Worm (Caenorhabditis elegans) whole organism, midembryonic: Measurements from ENCODE around the gene col-157.

Source experiments
- T22C8.4 ChIP-seq: fragments of 200-800 bp; sonication (Bioruptor generic); IDR thresholded peaks from 2 replicates; pipeline ENCODE4 v1.3.6; 2022; ENCODE audit warnings: missing genetic modification characterization, missing compliant biosample characterization
- cog-1 ChIP-seq: sonication (generic microtip); optimal IDR thresholded peaks from 2 replicates; lab custom pipeline; 2016; ENCODE audit warnings: missing genetic modification characterization, missing compliant biosample characterization
- flt-1 ChIP-seq: fragments of 200-800 bp; sonication (Bioruptor generic); IDR thresholded peaks from 2 replicates; pipeline ENCODE4 v1.3.6; 2022; ENCODE audit warnings: missing genetic modification characterization, missing compliant biosample characterization
- klf-2 ChIP-seq: fragments of 200-800 bp; sonication (Bioruptor generic); conservative IDR thresholded peaks from 2 replicates; pipeline ENCODE4 v1.3.6; 2022; ENCODE audit warnings: missing genetic modification reagents, missing genetic modification characterization, missing compliant biosample characterization
- med-1 ChIP-seq: sonication (generic microtip); optimal IDR thresholded peaks from 2 replicates; lab custom pipeline; 2017; ENCODE audit warnings: missing genetic modification characterization, mild to moderate bottlenecking, missing compliant biosample characterization, antibody characterized with exemption, missing genetic modification reagents; ENCODE audit not compliant: insufficient read depth
- ref-1 ChIP-seq: fragments of 200-800 bp; sonication (Bioruptor generic); conservative IDR thresholded peaks from 2 replicates; pipeline ENCODE4 v1.3.6; 2022; ENCODE audit warnings: missing genetic modification reagents, missing genetic modification characterization, missing compliant biosample characterization
- tab-1 ChIP-seq: fragments of 200-800 bp; sonication (Bioruptor generic); IDR thresholded peaks from 2 replicates; pipeline ENCODE4 v1.3.6; 2022; ENCODE audit warnings: missing genetic modification characterization, missing compliant biosample characterization
- ztf-23 ChIP-seq: fragments of 200-800 bp; sonication (Bioruptor generic); IDR thresholded peaks from 2 replicates; pipeline ENCODE4 v1.3.6; 2022; ENCODE audit warnings: missing genetic modification reagents, missing genetic modification characterization, missing compliant biosample characterization
- ztf-29 ChIP-seq: fragments of 200-800 bp; sonication (Bioruptor generic); IDR thresholded peaks from 2 replicates; pipeline ENCODE4 v1.3.6; 2022; ENCODE audit warnings: missing genetic modification reagents, missing genetic modification characterization, missing compliant biosample characterization

Gene col-157

DNA sequence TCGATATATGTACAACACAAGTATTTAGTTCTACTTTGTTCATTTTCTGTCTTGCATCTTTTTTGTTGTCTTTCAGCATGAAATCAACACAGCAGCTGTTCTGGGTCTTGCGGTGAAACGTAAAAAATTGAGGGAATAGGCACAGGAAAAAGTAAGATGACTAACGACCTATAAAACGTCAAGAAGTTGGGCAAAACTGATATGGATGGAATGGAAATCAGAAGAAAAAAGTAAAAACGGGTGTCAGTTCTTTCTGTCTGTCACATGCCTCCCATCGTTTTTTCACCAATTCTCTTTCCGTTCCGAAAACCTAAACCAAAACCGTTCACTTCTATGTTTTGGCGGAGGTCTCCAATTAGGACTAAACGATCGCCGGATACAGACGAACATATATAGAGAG lies 17.1 kb downstream of the col-157 start:
- no peak for TF ChIP-seq flt-1 (GFP tag; lab: Robert Waterston, UW)
- TF ChIP-seq ztf-29 (GFP tag; lab: Robert Waterston, UW): no peak
- TF ChIP-seq cog-1 (tag; lab: Kevin White, UChicago): no peak
- no peak for TF ChIP-seq T22C8.4 (GFP tag; lab: Robert Waterston, UW)
- TF ChIP-seq tab-1 (GFP tag; lab: Robert Waterston, UW): no peak
- TF ChIP-seq klf-2 (GFP tag; lab: Robert Waterston, UW): no peak
- TF ChIP-seq ref-1 (GFP tag; lab: Robert Waterston, UW): no peak
- no peak for TF ChIP-seq ztf-23
- TF ChIP-seq med-1: no peak

DNA sequence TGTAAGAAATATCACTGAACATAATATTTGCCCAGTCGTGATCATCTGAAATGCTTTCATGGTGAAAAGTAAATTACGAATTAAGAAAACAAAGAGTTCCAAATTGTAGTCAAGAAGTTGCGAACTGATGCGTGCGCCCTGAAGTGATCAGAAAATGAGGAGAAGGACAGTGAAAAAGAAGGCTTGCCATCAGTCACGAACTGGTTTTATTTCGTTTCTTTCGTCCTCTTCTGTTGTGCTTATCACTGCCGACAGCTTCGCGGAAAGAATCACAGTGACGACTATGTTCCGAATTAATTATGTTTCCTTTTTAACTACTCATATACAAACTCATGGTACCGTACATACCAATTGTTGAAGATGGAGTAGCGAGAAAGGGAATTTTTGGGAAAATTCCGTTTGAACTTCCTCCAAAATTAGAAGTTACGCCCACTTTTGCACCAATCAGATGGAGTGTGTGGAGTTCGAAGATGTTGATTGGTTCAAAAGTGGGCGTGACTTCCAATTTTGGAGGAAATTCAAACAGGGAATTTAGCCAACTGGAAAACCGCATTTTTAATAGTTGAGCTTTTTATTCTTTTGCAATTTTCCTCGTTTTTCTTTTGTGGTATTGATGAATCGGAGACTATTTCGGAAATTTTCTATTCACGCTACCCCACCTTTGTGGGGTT lies 19.4 kb downstream of the col-157 start, which contains the start of gene C55A6.12:
C55A6.12 (minus strand) TSS at position 51 of the 671 bp plus-strand sequence.
- TF ChIP-seq ztf-23 (0 out of 2 replicates have a peak, but pooled peaks have one; percentile 32), med-1 (no peak)

ce11 chrV:11504853-11505397 lies 21.1 kb downstream of the col-157 start, which contains the start of the genes C55A6.1 and C55A6.10:
Gene C55A6.1, minus strand, starts transcription at chrV:11504968.
Gene C55A6.10, plus strand, starts transcription at chrV:11505347.
- peak; percentile 1 for TF ChIP-seq cog-1 (tag; lab: Kevin White, UChicago)
- peak; percentile 68; the same call in 1 of the 2 replicates for TF ChIP-seq ztf-23
- 0 out of 2 replicates have a peak, but pooled peaks have one; percentile 24 for TF ChIP-seq flt-1 (GFP tag; lab: Robert Waterston, UW)
- 0 out of 2 replicates have a peak, but pooled peaks have one; percentile 39 for TF ChIP-seq tab-1 (GFP tag; lab: Robert Waterston, UW)

ce11 chrV:11506347-11506746 lies 22.5 kb downstream of the col-157 start:
- TF ChIP-seq ref-1 (GFP tag; lab: Robert Waterston, UW): no peak
- TF ChIP-seq flt-1 (GFP tag; lab: Robert Waterston, UW): no peak
- no peak for TF ChIP-seq klf-2 (GFP tag; lab: Robert Waterston, UW)
- TF ChIP-seq ztf-29 (GFP tag; lab: Robert Waterston, UW): no peak
- TF ChIP-seq cog-1 (tag; lab: Kevin White, UChicago): no peak

- no peak for TF ChIP-seq T22C8.4 (GFP tag; lab: Robert Waterston, UW)
- TF ChIP-seq klf-2 (GFP tag; lab: Robert Waterston, UW): no peak
- TF ChIP-seq med-1: no peak
Measured at ce11 chrV:11508773-11509172, 24.9 kb downstream of the col-157 start, which contains the start of gene ttll-5. Gene ttll-5, plus strand, starts transcription at chrV:11509060.

DNA sequence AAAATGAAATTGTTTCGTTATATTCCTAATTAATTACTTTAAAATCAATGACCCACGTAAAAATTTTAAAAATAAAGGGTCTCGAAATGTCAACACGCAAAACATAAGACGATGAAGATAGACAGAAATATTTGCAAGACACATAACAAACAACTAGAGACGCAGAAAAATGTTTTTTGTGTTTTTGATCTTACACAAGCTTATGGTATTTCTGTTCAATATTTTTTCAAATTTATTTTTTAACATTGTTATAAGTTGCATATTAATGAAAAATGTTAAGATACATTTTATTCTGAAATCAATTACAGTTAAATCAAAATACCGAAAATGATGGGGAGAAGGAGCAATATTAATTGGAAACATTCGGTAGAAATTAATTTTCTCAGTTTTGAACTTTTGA lies 29.6 kb downstream of the col-157 start, which contains the start of gene C55A6.3:
C55A6.3 (minus strand) TSS at position 101 of the 400 bp plus-strand sequence.
- no peak for TF ChIP-seq med-1
- TF ChIP-seq ztf-29 (GFP tag; lab: Robert Waterston, UW): no peak
- no peak for TF ChIP-seq klf-2 (GFP tag; lab: Robert Waterston, UW)
- TF ChIP-seq flt-1 (GFP tag; lab: Robert Waterston, UW): no peak
- no peak for TF ChIP-seq T22C8.4 (GFP tag; lab: Robert Waterston, UW)
- TF ChIP-seq cog-1 (tag; lab: Kevin White, UChicago): no peak
- no peak for TF ChIP-seq ref-1 (GFP tag; lab: Robert Waterston, UW)
- no peak for TF ChIP-seq ztf-23
- no peak for TF ChIP-seq tab-1 (GFP tag; lab: Robert Waterston, UW)

DNA sequence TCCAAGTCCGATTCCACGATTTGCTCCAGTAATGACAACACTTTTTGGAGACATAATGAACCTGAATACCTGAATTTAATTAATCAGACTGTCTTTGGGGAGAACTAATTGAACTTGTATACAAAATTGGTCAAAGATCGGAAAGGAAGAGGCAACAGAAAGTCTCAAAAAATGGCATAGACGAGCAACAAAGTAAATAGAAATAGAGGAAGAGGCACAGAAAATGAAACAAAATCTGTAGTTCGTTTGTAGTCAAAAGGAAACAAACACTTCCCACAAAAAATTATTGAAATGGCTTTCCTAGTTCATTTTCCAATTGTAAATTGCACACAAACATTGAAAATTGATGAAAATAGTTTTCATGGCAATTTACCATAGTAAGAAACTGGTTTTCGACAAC lies 30.8 kb downstream of the col-157 start, which contains the start of gene C55A6.6:
C55A6.6 (minus strand) TSS at position 61 of the 400 bp plus-strand sequence.
- TF ChIP-seq klf-2 (GFP tag; lab: Robert Waterston, UW): no peak
- TF ChIP-seq med-1: no peak

- no peak for TF ChIP-seq ztf-23
- no peak for TF ChIP-seq T22C8.4 (GFP tag; lab: Robert Waterston, UW)
- no peak for TF ChIP-seq klf-2 (GFP tag; lab: Robert Waterston, UW)
- TF ChIP-seq ref-1 (GFP tag; lab: Robert Waterston, UW): no peak
- no peak for TF ChIP-seq med-1
- no peak for TF ChIP-seq cog-1 (tag; lab: Kevin White, UChicago)
- no peak for TF ChIP-seq tab-1 (GFP tag; lab: Robert Waterston, UW)
- no peak for TF ChIP-seq flt-1 (GFP tag; lab: Robert Waterston, UW)
- TF ChIP-seq ztf-29 (GFP tag; lab: Robert Waterston, UW): no peak
Measured at ce11 chrV:11515145-11515544, 31.3 kb downstream of the col-157 start.

DNA sequence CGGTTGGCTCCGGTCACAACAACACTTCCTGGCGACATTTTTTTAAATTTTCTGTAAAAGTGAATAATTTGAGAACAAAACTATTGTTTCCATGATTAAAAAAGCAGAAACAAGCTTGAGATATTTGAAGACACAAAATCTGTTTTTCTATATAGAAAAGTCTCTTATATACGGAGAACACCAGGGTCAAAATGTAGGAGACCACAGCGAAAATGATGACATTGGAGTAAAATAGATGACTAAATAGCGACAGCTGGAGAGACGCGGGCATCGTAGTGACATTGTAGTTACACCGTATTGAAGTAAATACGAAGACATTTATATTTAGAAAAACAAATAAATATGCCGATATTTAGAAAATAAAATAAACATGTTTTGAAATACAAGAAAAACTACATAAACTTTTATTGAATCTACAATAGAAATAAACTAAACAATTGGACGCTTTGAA lies 32.3 kb downstream of the col-157 start, which contains the start of gene sdz-8:
sdz-8 (minus strand) TSS at position 51 of the 451 bp plus-strand sequence.
- TF ChIP-seq klf-2 (GFP tag; lab: Robert Waterston, UW) (no peak), T22C8.4 (GFP tag; lab: Robert Waterston, UW) (no peak), cog-1 (tag; lab: Kevin White, UChicago) (no peak), ztf-23 (no peak), ztf-29 (GFP tag; lab: Robert Waterston, UW) (no peak), med-1 (no peak), flt-1 (GFP tag; lab: Robert Waterston, UW) (no peak), tab-1 (GFP tag; lab: Robert Waterston, UW) (no peak), ref-1 (GFP tag; lab: Robert Waterston, UW) (no peak)

DNA sequence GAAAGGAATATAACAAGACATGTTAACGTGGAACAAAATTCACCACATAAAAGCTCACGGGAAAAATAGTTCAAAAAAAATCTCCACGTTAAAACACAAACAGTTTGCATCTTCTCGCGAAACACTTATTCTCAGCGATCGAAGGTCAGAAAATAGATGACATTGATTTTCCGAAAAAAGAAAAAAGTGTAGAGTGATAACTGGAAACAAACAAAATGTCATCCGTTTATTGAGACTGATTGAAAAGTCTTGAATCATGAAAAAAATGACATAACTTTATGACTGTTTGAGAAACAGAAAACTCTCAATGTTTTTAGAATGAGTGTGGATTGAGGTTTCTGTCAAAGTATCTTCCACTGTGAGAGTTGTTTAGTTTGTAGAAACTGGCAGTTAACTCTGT lies 33.9 kb downstream of the col-157 start, which contains the start of gene C55A6.4:
C55A6.4 (minus strand) TSS at position 101 of the 400 bp plus-strand sequence.
- TF ChIP-seq ztf-29 (GFP tag; lab: Robert Waterston, UW): no peak
- no peak for TF ChIP-seq cog-1 (tag; lab: Kevin White, UChicago)
- TF ChIP-seq tab-1 (GFP tag; lab: Robert Waterston, UW): no peak
- no peak for TF ChIP-seq ref-1 (GFP tag; lab: Robert Waterston, UW)
- no peak for TF ChIP-seq ztf-23
- TF ChIP-seq klf-2 (GFP tag; lab: Robert Waterston, UW): no peak
- TF ChIP-seq T22C8.4 (GFP tag; lab: Robert Waterston, UW): no peak
- TF ChIP-seq med-1: no peak
- no peak for TF ChIP-seq flt-1 (GFP tag; lab: Robert Waterston, UW)
